Fruit fly (Drosophila melanogaster): ENCODE results near the gene Idh.

Idh gene

DNA sequence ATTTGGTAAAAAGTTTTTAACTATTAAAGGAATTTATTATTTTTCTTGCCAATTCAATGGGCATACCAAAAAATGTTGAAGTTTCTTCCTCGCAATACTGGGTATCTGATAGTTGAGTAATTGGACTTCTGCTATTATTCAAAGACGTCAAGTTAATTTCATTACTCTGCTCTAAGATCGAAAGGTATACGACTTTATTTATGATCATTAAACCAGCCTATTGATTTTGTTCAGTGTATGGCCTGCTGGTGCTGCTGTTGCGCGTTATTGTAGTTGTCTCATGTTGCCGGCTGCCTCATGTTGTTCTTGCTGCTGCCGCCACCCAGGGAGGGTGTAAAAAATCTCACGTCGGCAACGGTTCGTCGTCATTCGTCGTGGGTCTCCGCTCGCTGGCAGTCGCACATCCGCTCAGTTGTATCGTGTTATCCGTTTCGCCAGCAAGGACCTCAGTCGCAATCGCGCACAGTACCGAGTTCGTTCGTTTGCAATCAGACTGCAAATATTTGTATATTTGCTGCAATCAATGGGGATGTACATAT, 35.0 kb upstream of the Idh start, which contains the start of gene CG7120 (continued):
- peak; percentile 33 for TF ChIP-seq tup (GFP tag; optimal IDR thresholded peaks at IDR 0.05)
- peak; percentile 26 for TF ChIP-seq caup (GFP tag; optimal IDR thresholded peaks at IDR 0.05; ENCODE audit: severe bottlenecking)
- TF ChIP-seq CG9609 (GFP tag; optimal IDR thresholded peaks at IDR 0.05) = no peak
- peak; percentile 33 for TF ChIP-seq CG8924 (tag; optimal IDR thresholded peaks at IDR 0.05)
- TF ChIP-seq nmo (GFP tag; optimal IDR thresholded peaks at IDR 0.05) = peak; percentile 70
- TF ChIP-seq CG18764 (GFP tag; optimal IDR thresholded peaks at IDR 0.05) = peak; percentile 24
- 0 out of 2 replicates have a peak, but pooled peaks have one; percentile 16 for TF ChIP-seq Rx (GFP tag; IDR thresholded peaks at IDR 0.05)
- TF ChIP-seq z (GFP tag; IDR thresholded peaks at IDR 0.05) = no peak
- TF ChIP-seq so (GFP tag; IDR thresholded peaks at IDR 0.05) = peak; percentile 33; the same call in 1 of the 3 replicates
- TF ChIP-seq CG8388 (GFP tag; optimal IDR thresholded peaks at IDR 0.05) = peak; percentile 39
- 0 out of 2 replicates have a peak, but pooled peaks have one; percentile 33 for TF ChIP-seq CG6689 (GFP tag; IDR thresholded peaks at IDR 0.05)
- TF ChIP-seq CG12236 (GFP tag; optimal IDR thresholded peaks at IDR 0.05) = no peak
- TF ChIP-seq CG10267 (tag; optimal IDR thresholded peaks at IDR 0.05) = peak; percentile 5
- TF ChIP-seq croc (GFP tag; conservative IDR thresholded peaks at IDR 0.05) = peak; percentile 29; the same call in 1 of the 3 replicates
- peak; percentile 21 for TF ChIP-seq gcm (GFP tag; optimal IDR thresholded peaks at IDR 0.05)
- TF ChIP-seq cwo (GFP tag; optimal IDR thresholded peaks at IDR 0.05) = peak; percentile 41
- TF ChIP-seq hkb (optimal IDR thresholded peaks at IDR 0.05) = no peak
- TF ChIP-seq hkb (GFP tag; IDR thresholded peaks at IDR 0.05) = peak; percentile 43; the same call in 1 of the 2 replicates
- TF ChIP-seq CG7839 (tag; optimal IDR thresholded peaks at IDR 0.05) = peak; percentile 68
- TF ChIP-seq fd96Cb (tag; optimal IDR thresholded peaks at IDR 0.05) = peak; percentile 62
- TF ChIP-seq CG31441 (GFP tag; IDR thresholded peaks at IDR 0.05) = peak; percentile 35; the same call in 1 of the 2 replicates
- no peak for TF ChIP-seq CG3407 (GFP tag; optimal IDR thresholded peaks at IDR 0.05)
- TF ChIP-seq mld (GFP tag; IDR thresholded peaks at IDR 0.05; ENCODE audit: partially characterized antibody) = no peak
- TF ChIP-seq Nf-YB (GFP tag; optimal IDR thresholded peaks at IDR 0.05) = peak; percentile 45
- no peak for TF ChIP-seq en (GFP tag; optimal IDR thresholded peaks at IDR 0.05)
- peak; percentile 43 for TF ChIP-seq ara (GFP tag; IDR thresholded peaks at IDR 0.05)
- TF ChIP-seq knrl (GFP tag; IDR thresholded peaks at IDR 0.05; ENCODE audit: partially characterized antibody) = no peak
- TF ChIP-seq jumu (GFP tag; optimal IDR thresholded peaks at IDR 0.05) = no peak
- TF ChIP-seq CG1603 (tag; optimal IDR thresholded peaks at IDR 0.05) = peak; percentile 33
- TF ChIP-seq cad (GFP tag; optimal IDR thresholded peaks at IDR 0.05) = no peak
- TF ChIP-seq Mes4 (GFP tag; optimal IDR thresholded peaks at IDR 0.05) = peak; percentile 34
- no peak for TF ChIP-seq CG2199 (GFP tag; IDR thresholded peaks at IDR 0.05)
- no peak for TF ChIP-seq pzg (GFP tag; optimal IDR thresholded peaks at IDR 0.05)
- peak; percentile 51 for TF ChIP-seq CG16863 (GFP tag; optimal IDR thresholded peaks at IDR 0.05)
- peak; percentile 31 for TF ChIP-seq CG18476 (GFP tag; optimal IDR thresholded peaks at IDR 0.05)
- TF ChIP-seq ttk (GFP tag; IDR thresholded peaks at IDR 0.05) = peak; percentile 30; the same call in 1 of the 2 replicates
- TF ChIP-seq dysf (GFP tag; IDR thresholded peaks at IDR 0.05) = 0 out of 3 replicates have a peak, but pooled peaks have one; percentile 29
- TF ChIP-seq BtbVII (GFP tag; optimal IDR thresholded peaks at IDR 0.05) = peak; percentile 36
- peak; percentile 59 for TF ChIP-seq Sox102F (GFP tag; optimal IDR thresholded peaks at IDR 0.05)
- TF ChIP-seq psq (GFP tag; optimal IDR thresholded peaks at IDR 0.05) = no peak
- no peak for TF ChIP-seq CG6683 (GFP tag; optimal IDR thresholded peaks at IDR 0.05)
- no peak for TF ChIP-seq stwl (tag; optimal IDR thresholded peaks at IDR 0.05)
- peak; percentile 37 for TF ChIP-seq Antp (GFP tag; optimal IDR thresholded peaks at IDR 0.05)
- TF ChIP-seq CG4820 (GFP tag; optimal IDR thresholded peaks at IDR 0.05) = peak; percentile 61
- TF ChIP-seq CG7372 (GFP tag; IDR thresholded peaks at IDR 0.05) = no peak
- TF ChIP-seq CG9727 (GFP tag; optimal IDR thresholded peaks at IDR 0.05) = peak; percentile 32
- peak; percentile 58 for TF ChIP-seq CG12391 (tag; optimal IDR thresholded peaks at IDR 0.05)
- TF ChIP-seq HLH4C (GFP tag; IDR thresholded peaks at IDR 0.05; ENCODE audit: partially characterized antibody) = peak; percentile 67; the same call in 1 of the 3 replicates
- TF ChIP-seq CG12219 (GFP tag; optimal IDR thresholded peaks at IDR 0.05) = peak; percentile 31

Data from whole organism, embryonic.